Fruit fly (Drosophila melanogaster): ENCODE measurements around the gene Bcs1.

Gene Bcs1

DNA sequence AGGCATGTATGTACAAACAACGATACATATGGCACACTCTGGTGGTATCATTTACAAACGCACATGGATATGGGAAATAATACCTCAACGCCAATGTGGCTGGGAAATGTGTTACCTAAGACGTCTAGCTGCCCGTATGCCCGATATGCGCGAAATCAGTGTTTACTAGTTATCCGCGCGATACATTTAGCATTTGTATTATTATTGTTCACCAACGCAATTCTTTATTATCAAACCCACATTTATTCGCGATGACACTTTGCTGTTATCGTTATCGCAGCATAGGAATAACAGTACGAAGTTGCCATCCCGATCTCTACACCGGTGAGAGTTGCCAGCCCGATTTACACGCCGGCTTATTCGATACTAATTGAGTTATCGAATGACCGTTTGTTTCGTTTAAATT lies 24.3 kb downstream of the Bcs1 start, which contains the start of gene chico:
chico (minus strand) TSS at position 294 of the 406 bp plus-strand sequence.
- TF ChIP-seq Myc (optimal IDR thresholded peaks at IDR 0.05) (peak; percentile 38), Jra (GFP tag; optimal IDR thresholded peaks at IDR 0.05) (peak; percentile 22), Rel (GFP tag; optimal IDR thresholded peaks at IDR 0.05) (no peak), Rel (tag; optimal IDR thresholded peaks at IDR 0.05) (peak; percentile 18), Hr83 (GFP tag; optimal IDR thresholded peaks at IDR 0.05; ENCODE audit: poor library complexity, severe bottlenecking) (peak; percentile 4), tai (GFP tag; optimal IDR thresholded peaks at IDR 0.05) (no peak), rgr (GFP tag; optimal IDR thresholded peaks at IDR 0.05) (no peak), OdsH (GFP tag; optimal IDR thresholded peaks at IDR 0.05) (no peak), Dif (GFP tag; optimal IDR thresholded peaks at IDR 0.05; ENCODE audit: partially characterized antibody) (no peak), CG32264 (GFP tag; optimal IDR thresholded peaks at IDR 0.05) (no peak), br (GFP tag; optimal IDR thresholded peaks at IDR 0.05) (no peak), brk (GFP tag; optimal IDR thresholded peaks at IDR 0.05) (no peak), N (GFP tag; optimal IDR thresholded peaks at IDR 0.05) (no peak), Hr78 (GFP tag; optimal IDR thresholded peaks at IDR 0.05) (no peak), dsf (GFP tag; optimal IDR thresholded peaks at IDR 0.05; ENCODE audit: borderline replicate concordance) (no peak), CrebA (GFP tag; optimal IDR thresholded peaks at IDR 0.05; ENCODE audit: borderline replicate concordance) (no peak), dmrt93B (GFP tag; optimal IDR thresholded peaks at IDR 0.05) (no peak), foxo (GFP tag; optimal IDR thresholded peaks at IDR 0.05) (no peak)

DNA sequence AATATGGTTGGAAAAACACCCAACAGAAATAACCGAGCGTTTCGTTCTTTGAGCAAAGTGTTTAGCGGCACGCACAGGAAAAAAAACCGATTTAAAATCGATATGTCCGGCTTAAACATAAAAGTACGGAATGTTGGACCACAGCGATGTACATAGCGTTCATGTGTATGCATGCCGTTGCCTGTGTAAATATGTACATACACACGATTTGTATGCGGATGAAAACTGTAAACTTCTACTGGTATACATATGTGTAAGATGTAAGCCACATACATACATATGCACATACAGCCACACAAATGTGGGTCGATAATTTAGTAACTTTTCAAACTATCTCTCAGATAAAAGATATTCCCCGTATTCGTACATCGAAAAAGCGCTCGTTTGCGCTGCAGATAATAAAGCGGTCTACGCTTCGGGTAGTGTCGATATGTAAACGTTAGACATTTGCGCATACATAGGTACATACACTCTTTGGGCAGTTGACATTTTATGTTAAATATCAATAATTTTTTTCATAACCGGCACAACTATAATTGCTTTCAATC lies 27.3 kb downstream of the Bcs1 start:
- no peak for TF ChIP-seq OdsH (GFP tag; optimal IDR thresholded peaks at IDR 0.05)
- no peak for TF ChIP-seq Rel (GFP tag; optimal IDR thresholded peaks at IDR 0.05)
- TF ChIP-seq Rel (tag; optimal IDR thresholded peaks at IDR 0.05) = peak; percentile 7

DNA sequence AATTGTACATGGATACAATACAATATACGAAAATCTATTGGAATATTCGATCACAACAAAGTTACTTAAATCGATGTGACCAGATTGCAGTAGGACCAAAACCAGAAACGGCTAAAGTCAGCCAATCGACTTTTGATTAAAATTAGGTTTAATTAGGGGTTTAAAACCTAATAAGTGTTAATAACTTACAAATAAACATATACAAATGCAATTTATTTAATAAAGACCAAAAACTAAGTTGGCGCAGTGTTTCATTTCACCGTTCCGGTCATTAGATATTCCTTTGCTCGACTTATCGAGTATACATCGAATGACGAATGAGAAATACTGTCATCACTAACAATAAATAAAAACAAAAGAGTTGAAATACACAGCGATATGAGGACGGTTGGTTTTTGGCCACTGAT lies 28.0 kb downstream of the Bcs1 start, which contains the start of the genes bsk and CG31717:
bsk (minus strand) TSS at position 61 of the 407 bp plus-strand sequence.
CG31717 (plus strand) TSS at position 297 of the 407 bp plus-strand sequence.
- TF ChIP-seq HLH106 (tag; optimal IDR thresholded peaks at IDR 0.05) (no peak), psq (GFP tag; optimal IDR thresholded peaks at IDR 0.05) (no peak), sage (GFP tag; optimal IDR thresholded peaks at IDR 0.05) (no peak), N (GFP tag; optimal IDR thresholded peaks at IDR 0.05) (no peak), usp (GFP tag; optimal IDR thresholded peaks at IDR 0.05) (no peak), rgr (GFP tag; optimal IDR thresholded peaks at IDR 0.05) (no peak), tai (GFP tag; optimal IDR thresholded peaks at IDR 0.05) (peak; percentile 60), jim (GFP tag; optimal IDR thresholded peaks at IDR 0.05) (peak; percentile 71), Dif (GFP tag; optimal IDR thresholded peaks at IDR 0.05; ENCODE audit: partially characterized antibody) (no peak), fru (GFP tag; optimal IDR thresholded peaks at IDR 0.05) (no peak), dmrt93B (GFP tag; optimal IDR thresholded peaks at IDR 0.05) (no peak), brk (GFP tag; optimal IDR thresholded peaks at IDR 0.05) (no peak), Jra (GFP tag; optimal IDR thresholded peaks at IDR 0.05) (peak; percentile 32), Mio (GFP tag; optimal IDR thresholded peaks at IDR 0.05) (no peak), woc (GFP tag; optimal IDR thresholded peaks at IDR 0.05) (no peak), Hr78 (GFP tag; optimal IDR thresholded peaks at IDR 0.05) (no peak), CG9705 (GFP tag; optimal IDR thresholded peaks at IDR 0.05) (no peak), h (GFP tag; optimal IDR thresholded peaks at IDR 0.05) (no peak), Hnf4 (GFP tag; optimal IDR thresholded peaks at IDR 0.05) (no peak), lola (GFP tag; optimal IDR thresholded peaks at IDR 0.05) (no peak), CrebA (GFP tag; optimal IDR thresholded peaks at IDR 0.05; ENCODE audit: borderline replicate concordance) (no peak), GATAd (GFP tag; optimal IDR thresholded peaks at IDR 0.05) (no peak), OdsH (GFP tag; optimal IDR thresholded peaks at IDR 0.05) (no peak), Abd-B (GFP tag; optimal IDR thresholded peaks at IDR 0.05) (no peak), Dfd (GFP tag; optimal IDR thresholded peaks at IDR 0.05) (no peak), br (GFP tag; optimal IDR thresholded peaks at IDR 0.05) (no peak), dl (GFP tag; optimal IDR thresholded peaks at IDR 0.05; ENCODE audit: insufficient read depth in 1 of 2, partially characterized antibody in 2 of 2) (no peak)

DNA sequence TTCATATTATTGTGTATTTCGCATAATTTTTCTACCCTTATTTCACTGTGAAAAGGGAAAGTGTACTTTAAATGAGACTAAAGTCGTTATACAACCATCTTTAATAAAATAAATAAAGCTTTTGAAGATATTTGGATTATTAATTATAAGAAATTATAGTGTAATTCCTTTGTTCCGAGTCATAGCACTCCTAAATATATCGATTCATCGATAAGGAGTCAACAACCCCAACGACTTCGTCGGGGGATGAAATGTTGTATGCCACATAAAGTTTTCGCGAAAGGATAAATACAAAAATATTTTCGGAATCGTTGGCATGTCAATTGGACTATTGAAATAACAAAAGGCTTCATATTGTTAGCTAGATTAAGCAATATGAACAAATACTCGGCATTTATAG lies 29.1 kb downstream of the Bcs1 start, which contains the start of gene Ror:
Ror (plus strand) TSS at position 252 of the 400 bp plus-strand sequence.
- TF ChIP-seq dmrt93B (GFP tag; optimal IDR thresholded peaks at IDR 0.05) = no peak
- TF ChIP-seq br (GFP tag; optimal IDR thresholded peaks at IDR 0.05) = no peak
- TF ChIP-seq sv (GFP tag; optimal IDR thresholded peaks at IDR 0.05) = no peak
- no peak for TF ChIP-seq jim (GFP tag; optimal IDR thresholded peaks at IDR 0.05)
- TF ChIP-seq lola (GFP tag; optimal IDR thresholded peaks at IDR 0.05) = no peak
- no peak for TF ChIP-seq Sp1 (GFP tag; optimal IDR thresholded peaks at IDR 0.05)
- no peak for TF ChIP-seq Hr78 (GFP tag; optimal IDR thresholded peaks at IDR 0.05)
- no peak for TF ChIP-seq woc (GFP tag; optimal IDR thresholded peaks at IDR 0.05)

Data from whole organism, wandering third instar larva.